Fruit fly (Drosophila melanogaster): ENCODE results near the gene CG15760.

Gene CG15760

dm6 chrX:13625888-13626578 lies 43.5 kb upstream of the CG15760 start (continued):
- TF ChIP-seq grau (tag; optimal IDR thresholded peaks at IDR 0.05): no peak
- TF ChIP-seq Nf-YC (tag; optimal IDR thresholded peaks at IDR 0.05): no peak
- peak; percentile 3 for TF ChIP-seq Vsx1 (GFP tag; optimal IDR thresholded peaks at IDR 0.05)
- TF ChIP-seq tgo (GFP tag; IDR thresholded peaks at IDR 0.05): no peak
- no peak for TF ChIP-seq shn (GFP tag; optimal IDR thresholded peaks at IDR 0.05)
- TF ChIP-seq fu2 (GFP tag; optimal IDR thresholded peaks at IDR 0.05): no peak
- no peak for TF ChIP-seq CG6689 (GFP tag; IDR thresholded peaks at IDR 0.05)
- no peak for TF ChIP-seq YL-1 (GFP tag; optimal IDR thresholded peaks at IDR 0.05)
- no peak for TF ChIP-seq CG18262 (tag; optimal IDR thresholded peaks at IDR 0.05)
- TF ChIP-seq CG7963 (GFP tag; IDR thresholded peaks at IDR 0.05; ENCODE audit: partially characterized antibody): no peak
- TF ChIP-seq CG9932 (GFP tag; IDR thresholded peaks at IDR 0.05): 0 out of 2 replicates have a peak, but pooled peaks have one; percentile 29
- TF ChIP-seq CG4404 (GFP tag; IDR thresholded peaks at IDR 0.05): no peak
- no peak for TF ChIP-seq Sry-δ (GFP tag; optimal IDR thresholded peaks at IDR 0.05)
- no peak for TF ChIP-seq yki (optimal IDR thresholded peaks at IDR 0.05)
- TF ChIP-seq dmrt99B (tag; optimal IDR thresholded peaks at IDR 0.05): no peak
- TF ChIP-seq CG11695 (GFP tag; IDR thresholded peaks at IDR 0.05): 0 out of 3 replicates have a peak, but pooled peaks have one; percentile 7
- TF ChIP-seq al (GFP tag; IDR thresholded peaks at IDR 0.05): no peak
- no peak for TF ChIP-seq H2.0 (GFP tag; IDR thresholded peaks at IDR 0.05)
- TF ChIP-seq CG11398 (GFP tag; optimal IDR thresholded peaks at IDR 0.05): no peak
- TF ChIP-seq CG18599 (GFP tag; optimal IDR thresholded peaks at IDR 0.05): peak; percentile 69
- TF ChIP-seq CG7372 (GFP tag; IDR thresholded peaks at IDR 0.05): no peak
- TF ChIP-seq Sry-β (GFP tag; optimal IDR thresholded peaks at IDR 0.05): no peak
- TF ChIP-seq CG5953 (GFP tag; IDR thresholded peaks at IDR 0.05): no peak
- no peak for TF ChIP-seq CG9797 (GFP tag; optimal IDR thresholded peaks at IDR 0.05)
- no peak for TF ChIP-seq Ets97D (GFP tag; optimal IDR thresholded peaks at IDR 0.05)
- TF ChIP-seq CG15073 (GFP tag; optimal IDR thresholded peaks at IDR 0.05): no peak
- TF ChIP-seq salm (tag; optimal IDR thresholded peaks at IDR 0.05): no peak
- peak; percentile 36 for TF ChIP-seq CoRest (tag; optimal IDR thresholded peaks at IDR 0.05)
- TF ChIP-seq corto (GFP tag; optimal IDR thresholded peaks at IDR 0.05): no peak
- TF ChIP-seq mam (GFP tag; optimal IDR thresholded peaks at IDR 0.05): no peak
- peak; percentile 64 for TF ChIP-seq CG15011 (GFP tag; optimal IDR thresholded peaks at IDR 0.05)
- TF ChIP-seq chn (GFP tag; optimal IDR thresholded peaks at IDR 0.05): no peak
- no peak for TF ChIP-seq sisA (GFP tag; IDR thresholded peaks at IDR 0.05)
- no peak for TF ChIP-seq pnt (GFP tag; optimal IDR thresholded peaks at IDR 0.05)
- peak; percentile 48 for TF ChIP-seq PHDP (tag; optimal IDR thresholded peaks at IDR 0.05)
- peak; percentile 46 for TF ChIP-seq Dek (tag; optimal IDR thresholded peaks at IDR 0.05)
- TF ChIP-seq crol (GFP tag; IDR thresholded peaks at IDR 0.05): no peak
- TF ChIP-seq Max (GFP tag; optimal IDR thresholded peaks at IDR 0.05): no peak
- TF ChIP-seq tin (GFP tag; optimal IDR thresholded peaks at IDR 0.05): no peak
- no peak for TF ChIP-seq kay (GFP tag; optimal IDR thresholded peaks at IDR 0.05)
- TF ChIP-seq CG8478 (optimal IDR thresholded peaks at IDR 0.05): no peak
- no peak for TF ChIP-seq Atf-2 (GFP tag; optimal IDR thresholded peaks at IDR 0.05)
- TF ChIP-seq dysf (GFP tag; IDR thresholded peaks at IDR 0.05): no peak
- TF ChIP-seq maf-S (GFP tag; optimal IDR thresholded peaks at IDR 0.05): peak; percentile 24
- peak; percentile 27 for TF ChIP-seq CG17359 (tag; optimal IDR thresholded peaks at IDR 0.05)
- no peak for TF ChIP-seq CG11093 (GFP tag; IDR thresholded peaks at IDR 0.05)
- TF ChIP-seq CG9215 (GFP tag; IDR thresholded peaks at IDR 0.05): no peak
- no peak; the same call in 1 of the 2 replicates for TF ChIP-seq ranshi (GFP tag; IDR thresholded peaks at IDR 0.05)
- no peak for TF ChIP-seq CG7928 (GFP tag; optimal IDR thresholded peaks at IDR 0.05)
- no peak for TF ChIP-seq stc (GFP tag; IDR thresholded peaks at IDR 0.05)
- TF ChIP-seq Mrtf (GFP tag; IDR thresholded peaks at IDR 0.05): no peak
- no peak for TF ChIP-seq vfl (GFP tag; optimal IDR thresholded peaks at IDR 0.05)
